Fruit fly (Drosophila melanogaster) whole organism, wandering third instar larva: ENCODE data around the gene SppL.

Source experiments
- Hr78 ChIP-seq: fragments of >200 bp; optimal IDR thresholded peaks from 2 replicates; lab custom pipeline; 2017; ENCODE audit warnings: missing biosample characterization, missing genetic modification characterization
- dl ChIP-seq, 2 experiments: fragments of 175-275, 200-275 bp in 1 of 2; fragments of 200-275 bp in 1 of 2; sonication (Bioruptor generic); optimal IDR thresholded peaks; lab custom pipeline; 2018; ENCODE audit warnings: mild to moderate bottlenecking in 2 of 2, missing biosample characterization in 2 of 2, missing genetic modification characterization in 2 of 2, moderate library complexity in 2 of 2; ENCODE audit not compliant: partially characterized antibody in 2 of 2, insufficient read depth in 1 of 2
- h ChIP-seq: fragments of 200-800 bp; sonication (Bioruptor generic); optimal IDR thresholded peaks from 3 replicates; lab custom pipeline; 2016; ENCODE audit warnings: missing biosample characterization, mild to moderate bottlenecking, missing genetic modification characterization
- pan ChIP-seq: fragments of >200 bp; optimal IDR thresholded peaks from 2 replicates; lab custom pipeline; 2017
- psq ChIP-seq: fragments of 200-800 bp; sonication (Bioruptor generic); optimal IDR thresholded peaks from 3 replicates; lab custom pipeline; 2017; ENCODE audit warnings: missing biosample characterization, mild to moderate bottlenecking, missing genetic modification characterization, moderate library complexity
- sv ChIP-seq: fragments of 200-800 bp; sonication (Bioruptor generic); optimal IDR thresholded peaks from 3 replicates; lab custom pipeline; 2016; ENCODE audit warnings: missing biosample characterization, missing genetic modification characterization
- usp ChIP-seq: fragments of >200 bp; optimal IDR thresholded peaks from 2 replicates; lab custom pipeline; 2017; ENCODE audit warnings: missing biosample characterization, missing genetic modification characterization

dm6 chr3R:25880971-25881809 lies 594 bp upstream of the SppL start, which contains the start of gene Tsp96F:
- TF ChIP-seq Hr78 (GFP tag; lab: Kevin White, UChicago) = no peak
- no peak for TF ChIP-seq dl (GFP tag; optimal IDR thresholded peaks at IDR 0.05; lab: Kevin White, UChicago; ENCODE audit: insufficient read depth in 1 of 2, partially characterized antibody in 2 of 2)
- TF ChIP-seq usp (GFP tag; lab: Kevin White, UChicago) = no peak
- no peak for TF ChIP-seq sv (GFP tag; lab: Kevin White, UChicago)
- TF ChIP-seq psq (GFP tag; lab: Kevin White, UChicago) = no peak
- no peak for TF ChIP-seq h (GFP tag; lab: Kevin White, UChicago)
- no peak for TF ChIP-seq pan
